Fruit fly (Drosophila melanogaster): ENCODE results near the gene CG9016.

DNA sequence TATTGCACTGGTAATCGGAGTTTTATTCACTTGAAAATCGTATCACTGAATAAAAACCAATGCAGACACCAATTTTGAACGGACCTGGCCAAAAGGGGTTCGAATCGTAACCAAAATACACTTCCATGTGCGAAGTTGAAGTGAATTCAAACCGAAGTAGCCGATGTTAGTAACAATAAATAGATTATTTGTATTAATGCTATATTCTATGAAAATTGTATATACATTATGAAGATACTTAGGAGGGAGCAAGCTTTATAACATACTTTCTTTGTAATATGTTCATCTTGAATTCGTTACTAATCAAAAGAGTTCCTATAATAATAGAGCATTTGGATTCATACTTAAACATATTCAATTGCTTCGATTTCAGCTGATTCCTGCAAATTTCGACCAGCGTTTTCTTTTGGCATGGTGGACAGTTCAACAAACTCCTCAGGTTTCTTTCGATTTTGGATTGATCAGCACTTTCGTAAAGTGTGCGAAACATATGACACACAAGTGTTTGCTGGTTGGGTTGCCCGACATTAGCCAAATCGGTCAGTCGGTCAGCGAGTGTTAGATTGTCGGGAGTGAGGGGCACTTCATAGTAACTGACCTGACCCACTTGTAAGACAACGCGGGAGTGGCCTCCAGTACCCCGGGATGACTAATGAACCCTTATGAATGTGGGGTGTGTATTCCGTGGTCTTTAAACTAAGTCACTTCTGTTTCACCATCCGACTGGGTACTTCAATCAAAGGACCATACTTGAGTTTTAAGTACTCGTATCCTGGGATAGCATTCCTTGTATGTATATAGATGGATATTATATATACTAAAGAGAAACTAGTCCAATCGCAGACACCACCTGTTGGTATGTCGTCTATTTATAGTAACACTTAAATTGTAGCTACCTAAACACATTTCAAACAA, 44.5 kb upstream of the CG9016 start, which contains the start of the genes CG13992 and Ucp4C:
- TF ChIP-seq CTCF (optimal IDR thresholded peaks at IDR 0.05) (no peak), CG8478 (optimal IDR thresholded peaks at IDR 0.05) (no peak)

Measured in S2 (cell line).